Fruit fly (Drosophila melanogaster): ENCODE data around the gene tna.

The tna gene

DNA sequence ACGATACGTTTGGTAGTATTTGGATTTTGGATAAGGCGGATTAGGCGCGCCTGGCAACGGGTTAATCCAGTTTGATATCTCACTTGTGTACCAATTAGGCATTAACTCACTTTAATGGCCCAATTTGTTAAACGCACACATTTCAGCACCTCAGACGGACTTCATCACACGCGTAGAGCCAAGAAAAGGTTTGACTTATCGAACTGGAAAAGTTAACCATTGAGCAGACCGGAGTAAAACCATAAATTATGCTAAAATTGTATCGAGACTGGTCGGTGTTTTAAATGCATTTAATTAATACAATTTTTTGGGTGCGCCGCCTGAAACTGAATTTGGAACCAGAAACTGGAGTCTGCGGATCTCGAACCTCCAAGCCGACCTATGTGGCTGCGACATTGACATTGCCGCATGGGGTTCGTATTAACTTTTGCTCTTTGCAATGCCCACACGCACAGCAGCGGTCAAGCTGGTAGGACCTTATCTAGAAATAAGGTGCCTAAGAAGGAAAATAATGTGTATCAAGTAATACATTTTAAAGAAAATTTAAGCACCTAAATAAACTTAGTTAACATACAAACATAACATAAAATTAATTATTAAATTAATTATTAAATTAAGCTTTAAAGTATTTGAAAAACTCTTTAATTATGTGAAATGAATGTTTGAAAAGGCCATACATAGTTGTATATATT is 53.8 kb downstream of the tna start (continued):
- TF ChIP-seq CG31365 (tag; optimal IDR thresholded peaks at IDR 0.05) (no peak), kni (GFP tag; optimal IDR thresholded peaks at IDR 0.05) (no peak), Hr51 (GFP tag; optimal IDR thresholded peaks at IDR 0.05) (peak in 1 of 2 experiments; percentile 66), CG18262 (tag; optimal IDR thresholded peaks at IDR 0.05) (peak; percentile 43), Ets65A (GFP tag) (peak; percentile 13), Ptx1 (GFP tag; IDR thresholded peaks at IDR 0.05) (no peak), CG12769 (tag; optimal IDR thresholded peaks at IDR 0.05) (peak; percentile 11), Usf (GFP tag; optimal IDR thresholded peaks at IDR 0.05) (no peak), phol (tag; optimal IDR thresholded peaks at IDR 0.05) (peak; percentile 23), Sox100B (GFP tag; optimal IDR thresholded peaks at IDR 0.05) (peak; percentile 39), CG15269 (tag; optimal IDR thresholded peaks at IDR 0.05) (peak; percentile 24), pan (optimal IDR thresholded peaks at IDR 0.05) (no peak), pan (GFP tag; optimal IDR thresholded peaks at IDR 0.05 in 1 of 2, IDR thresholded peaks at IDR 0.05 in 1 of 2) (peak in 1 of 2 experiments; percentile 26), Oli (tag; optimal IDR thresholded peaks at IDR 0.05) (peak; percentile 26), wek (GFP tag; optimal IDR thresholded peaks at IDR 0.05) (no peak), danr (GFP tag; IDR thresholded peaks at IDR 0.05) (no peak), gem (tag; optimal IDR thresholded peaks at IDR 0.05) (peak; percentile 57), sqz (GFP tag; optimal IDR thresholded peaks at IDR 0.05) (no peak), CG17359 (tag; optimal IDR thresholded peaks at IDR 0.05) (peak; percentile 9), D19A (tag; optimal IDR thresholded peaks at IDR 0.05) (peak; percentile 2), CG2129 (GFP tag; IDR thresholded peaks at IDR 0.05; ENCODE audit: partially characterized antibody) (no peak), H2.0 (GFP tag; IDR thresholded peaks at IDR 0.05) (no peak), CG7839 (tag; optimal IDR thresholded peaks at IDR 0.05) (peak; percentile 26), gcm2 (GFP tag; optimal IDR thresholded peaks at IDR 0.05) (no peak), CG8290 (GFP tag; optimal IDR thresholded peaks at IDR 0.05) (no peak), CG8290 (tag; optimal IDR thresholded peaks at IDR 0.05) (no peak), CG2712 (tag; optimal IDR thresholded peaks at IDR 0.05) (peak; percentile 36), Atf6 (GFP tag; IDR thresholded peaks at IDR 0.05) (no peak), CG43689 (GFP tag; IDR thresholded peaks at IDR 0.05) (no peak), CG2678 (tag; optimal IDR thresholded peaks at IDR 0.05) (peak; percentile 48), CG31388 (GFP tag; optimal IDR thresholded peaks at IDR 0.05) (no peak), pros (GFP tag; optimal IDR thresholded peaks at IDR 0.05) (peak; percentile 39), chif (GFP tag; optimal IDR thresholded peaks at IDR 0.05) (no peak), CG8478 (optimal IDR thresholded peaks at IDR 0.05) (no peak), CG10209 (GFP tag; optimal IDR thresholded peaks at IDR 0.05) (no peak), Dek (tag; optimal IDR thresholded peaks at IDR 0.05) (no peak), luna (GFP tag; optimal IDR thresholded peaks at IDR 0.05) (no peak), tin (GFP tag; optimal IDR thresholded peaks at IDR 0.05) (no peak), BtbVII (GFP tag; optimal IDR thresholded peaks at IDR 0.05) (no peak), run (tag; optimal IDR thresholded peaks at IDR 0.05) (no peak), CG17361 (GFP tag; IDR thresholded peaks at IDR 0.05) (0 out of 3 replicates have a peak, but pooled peaks have one; percentile 24), CG15601 (tag; optimal IDR thresholded peaks at IDR 0.05) (no peak), vvl (GFP tag; IDR thresholded peaks at IDR 0.05) (peak; percentile 53; the same call in 1 of the 2 replicates)

All from whole organism, embryonic.